Worm (Caenorhabditis elegans): ENCODE data around the gene fat-5.

DNA sequence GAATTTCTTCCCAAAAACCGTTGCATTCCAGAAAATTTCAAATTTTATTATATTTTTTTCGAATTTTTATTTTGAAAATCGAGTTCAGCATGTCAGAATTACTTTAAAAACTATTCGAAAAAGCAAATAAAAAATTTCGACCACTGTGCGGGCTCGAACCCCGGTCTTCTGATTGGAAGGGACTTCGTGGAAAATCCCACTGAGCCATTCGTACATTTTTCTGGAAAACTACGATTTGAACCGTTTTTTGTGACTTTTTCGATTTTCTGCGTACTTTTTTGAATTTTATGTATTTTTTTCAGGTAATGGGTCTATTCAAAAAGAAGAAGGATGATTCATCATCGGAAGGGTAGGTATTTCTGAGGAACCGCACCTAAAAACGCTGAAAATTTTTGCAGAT, 30.8 kb downstream of the fat-5 start, which contains the start of gene pgp-9:
- no peak for TF ChIP-seq ceh-43 (GFP tag; optimal IDR thresholded peaks at IDR 0.05)
- TF ChIP-seq cnd-1 (tag; optimal IDR thresholded peaks at IDR 0.05): no peak
- no peak for TF ChIP-seq blmp-1 (tag; optimal IDR thresholded peaks at IDR 0.05)
- TF ChIP-seq nhr-76 (tag; optimal IDR thresholded peaks at IDR 0.05): no peak
- no peak for TF ChIP-seq pha-4 (tag; optimal IDR thresholded peaks at IDR 0.05)
- no peak for TF ChIP-seq M03D4.4 (tag; optimal IDR thresholded peaks at IDR 0.05)
- TF ChIP-seq ztf-11 (tag; optimal IDR thresholded peaks at IDR 0.05): no peak
- TF ChIP-seq elt-1 (tag; optimal IDR thresholded peaks at IDR 0.05; ENCODE audit: borderline replicate concordance, insufficient read depth): no peak
- no peak for TF ChIP-seq nhr-28 (tag; optimal IDR thresholded peaks at IDR 0.05)
- TF ChIP-seq unc-62 (GFP tag; optimal IDR thresholded peaks at IDR 0.05): no peak
- TF ChIP-seq nhr-12 (tag; optimal IDR thresholded peaks at IDR 0.05): no peak

All from whole organism, mixed stage, embryonic.